Worm (Caenorhabditis elegans) whole organism, late embryonic: Measurements from ENCODE around the gene sri-6.

ENCODE experiments used
- ama-1 ChIP-seq: fragments of 150-350 bp; optimal IDR thresholded peaks from 2 replicates; lab custom pipeline; 2014
- ceh-30 ChIP-seq: fragments of 150-350 bp; optimal IDR thresholded peaks from 2 replicates; lab custom pipeline; 2014; ENCODE audit warnings: missing biosample characterization, missing genetic modification characterization
- dve-1 ChIP-seq: sonication (generic microtip); optimal IDR thresholded peaks from 2 replicates; lab custom pipeline; 2017; ENCODE audit warnings: antibody characterized with exemption, mild to moderate bottlenecking, missing genetic modification characterization, missing compliant biosample characterization
- elt-2 ChIP-seq: sonication (generic microtip); optimal IDR thresholded peaks from 2 replicates; lab custom pipeline; 2016; ENCODE audit warnings: missing genetic modification reagents, missing genetic modification characterization, missing compliant biosample characterization
- eyg-1 ChIP-seq: sonication (generic microtip); optimal IDR thresholded peaks from 2 replicates; lab custom pipeline; 2016; ENCODE audit warnings: missing genotype, missing genetic modification characterization, missing compliant biosample characterization
- fkh-10 ChIP-seq: fragments of 150-350 bp; optimal IDR thresholded peaks from 2 replicates; lab custom pipeline; 2014; ENCODE audit warnings: missing biosample characterization, missing genetic modification reagents, missing genetic modification characterization
- lin-11 ChIP-seq: fragments of 200-800 bp; sonication (Bioruptor generic); optimal IDR thresholded peaks from 2 replicates; lab custom pipeline; 2018; ENCODE audit warnings: mild to moderate bottlenecking, missing genetic modification characterization, missing compliant biosample characterization
- pag-3 ChIP-seq: sonication (generic microtip); optimal IDR thresholded peaks from 2 replicates; lab custom pipeline; 2016; ENCODE audit warnings: missing compliant biosample characterization, missing genetic modification characterization, borderline replicate concordance
- sdc-2 ChIP-seq: sonication (generic microtip); optimal IDR thresholded peaks from 2 replicates; lab custom pipeline; 2016; ENCODE audit warnings: missing genotype, missing genetic modification characterization, missing compliant biosample characterization
- tbx-7 ChIP-seq: sonication (generic microtip); optimal IDR thresholded peaks from 2 replicates; lab custom pipeline; 2016; ENCODE audit warnings: missing genotype, missing genetic modification characterization, missing compliant biosample characterization

DNA sequence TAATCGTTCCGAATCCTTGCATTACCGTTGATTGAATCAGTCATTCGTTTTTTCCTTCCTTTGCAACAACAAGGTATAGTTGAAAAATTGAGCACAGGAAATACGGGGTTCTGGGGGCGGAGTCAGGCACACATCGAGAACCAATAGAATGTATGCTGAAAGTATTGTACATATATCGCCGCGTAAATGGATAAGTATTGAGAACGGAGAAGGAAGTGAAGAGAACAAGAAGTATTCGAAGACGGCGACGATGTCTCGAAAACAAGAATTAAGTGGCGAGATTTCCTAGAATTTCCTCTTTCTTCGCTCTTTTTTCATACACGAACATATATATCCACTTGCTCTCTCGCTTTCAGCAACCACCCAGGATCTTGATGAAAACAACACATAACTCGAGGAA, 35.6 kb downstream of the sri-6 start:
- no peak for TF ChIP-seq eyg-1 (tag; lab: Kevin White, UChicago)
- TF ChIP-seq fkh-10 (GFP tag; lab: Kevin White, UChicago), result no peak
- no peak for TF ChIP-seq elt-2 (tag; lab: Kevin White, UChicago)
- no peak for TF ChIP-seq dve-1 (tag; lab: Kevin White, UChicago)
- no peak for TF ChIP-seq lin-11
- TF ChIP-seq ama-1 (lab: Kevin White, UChicago), result no peak
- TF ChIP-seq pag-3, result no peak
- no peak for TF ChIP-seq sdc-2 (tag; lab: Kevin White, UChicago)
- no peak for TF ChIP-seq tbx-7
- TF ChIP-seq ceh-30, result no peak
